Comparison of ENCODE assay signal across 1 fruit fly cellular context in the genomic region with DNA sequence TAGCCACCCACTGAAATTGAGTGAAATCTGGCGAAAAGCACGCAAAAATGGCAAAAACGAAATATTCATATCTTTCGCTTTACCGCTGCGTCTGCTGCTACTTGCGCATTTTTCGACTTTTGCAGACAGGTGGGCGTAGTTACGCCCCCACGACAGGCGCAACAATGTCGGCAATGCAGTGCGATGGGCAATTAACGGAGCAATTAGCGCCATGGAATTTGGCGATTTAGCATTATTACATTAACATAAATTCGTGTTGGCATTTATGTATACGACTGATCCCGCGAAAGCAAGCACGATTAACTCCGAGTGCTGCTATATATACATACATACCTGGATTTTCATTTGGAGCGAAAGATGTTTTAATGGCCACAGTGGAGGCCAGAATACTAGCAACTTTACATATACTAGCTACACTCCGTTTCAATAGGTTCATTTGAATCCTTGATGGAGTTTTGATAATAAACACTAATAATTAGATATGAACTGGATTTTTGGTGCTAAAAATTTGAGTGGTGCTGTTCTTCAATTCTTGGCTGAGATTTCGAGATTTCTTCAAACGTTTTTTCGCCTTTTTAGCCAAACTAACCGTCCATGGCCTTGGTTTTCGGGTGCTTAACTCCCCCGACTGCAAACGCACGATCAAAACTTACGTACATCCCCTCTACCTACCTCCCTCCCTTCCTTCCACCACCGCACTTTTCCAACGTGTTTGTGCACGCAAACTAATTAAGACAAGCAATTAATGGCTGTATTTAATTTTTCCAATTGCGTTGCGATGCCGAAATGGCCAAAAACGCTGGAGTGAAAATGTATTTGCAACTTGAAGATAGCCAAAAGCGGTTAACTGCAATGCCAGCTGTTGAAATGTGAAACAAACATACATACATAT.
TF ChIP-seq lines count a peak whose summit lies in the region.

No protein-coding gene starts in this region.

TF ChIP-seq in whole organism, embryonic, 481 proteins besides CTCF, POLR2A, EP300 and RAD21 (continued from another document):
- 0 out of 2 replicates have a peak, but pooled peaks have one; percentile 30 for TF ChIP-seq al (GFP tag; IDR thresholded peaks at IDR 0.05; lab: Robert Waterston, UW)
- no peak for TF ChIP-seq h (optimal IDR thresholded peaks at IDR 0.05; lab: Kevin White, UChicago)
- TF ChIP-seq nom (GFP tag; optimal IDR thresholded peaks at IDR 0.05; lab: Kevin White, UChicago) = no peak
- no peak for TF ChIP-seq knrl (GFP tag; IDR thresholded peaks at IDR 0.05; lab: Robert Waterston, UW; ENCODE audit: partially characterized antibody)
- no peak for TF ChIP-seq mirr (GFP tag; optimal IDR thresholded peaks at IDR 0.05; lab: Kevin White, UChicago)
- TF ChIP-seq ftz-f1 (GFP tag; optimal IDR thresholded peaks at IDR 0.05; lab: Kevin White, UChicago) = no peak
- TF ChIP-seq cas (GFP tag; IDR thresholded peaks at IDR 0.05; lab: Robert Waterston, UW) = no peak
- TF ChIP-seq CG12219 (GFP tag; optimal IDR thresholded peaks at IDR 0.05; lab: Kevin White, UChicago) = no peak
- TF ChIP-seq Hey (tag; optimal IDR thresholded peaks at IDR 0.05; lab: Kevin White, UChicago) = no peak
- TF ChIP-seq CG11456 (GFP tag; IDR thresholded peaks at IDR 0.05; lab: Robert Waterston, UW) = no peak
- no peak for TF ChIP-seq dimm (GFP tag; IDR thresholded peaks at IDR 0.05; lab: Robert Waterston, UW)
- TF ChIP-seq ssp (GFP tag; IDR thresholded peaks at IDR 0.05; lab: Robert Waterston, UW) = no peak
- 0 out of 2 replicates have a peak, but pooled peaks have one; percentile 40 for TF ChIP-seq ranshi (GFP tag; IDR thresholded peaks at IDR 0.05; lab: Robert Waterston, UW)
- no peak for TF ChIP-seq CG18476 (GFP tag; optimal IDR thresholded peaks at IDR 0.05; lab: Kevin White, UChicago)
- peak; percentile 42 for TF ChIP-seq CG6689 (GFP tag; IDR thresholded peaks at IDR 0.05; lab: Robert Waterston, UW)
- TF ChIP-seq CG4707 (GFP tag; optimal IDR thresholded peaks at IDR 0.05; lab: Kevin White, UChicago) = no peak
- no peak for TF ChIP-seq CG4854 (GFP tag; optimal IDR thresholded peaks at IDR 0.05; lab: Kevin White, UChicago)
- no peak for TF ChIP-seq CG8944 (GFP tag; optimal IDR thresholded peaks at IDR 0.05; lab: Kevin White, UChicago)
- TF ChIP-seq CG30431 (GFP tag; optimal IDR thresholded peaks at IDR 0.05; lab: Kevin White, UChicago) = no peak
- no peak for TF ChIP-seq CG4424 (GFP tag; optimal IDR thresholded peaks at IDR 0.05; lab: Kevin White, UChicago)
- peak; percentile 26; the same call in 1 of the 3 replicates for TF ChIP-seq Aef1 (GFP tag; IDR thresholded peaks at IDR 0.05; lab: Robert Waterston, UW)
- TF ChIP-seq jigr1 (GFP tag; IDR thresholded peaks at IDR 0.05; lab: Robert Waterston, UW) = no peak
- TF ChIP-seq CG17568 (GFP tag; optimal IDR thresholded peaks at IDR 0.05; lab: Kevin White, UChicago) = no peak
- no peak for TF ChIP-seq CG8924 (tag; optimal IDR thresholded peaks at IDR 0.05; lab: Kevin White, UChicago)
- TF ChIP-seq zen (tag; optimal IDR thresholded peaks at IDR 0.05; lab: Kevin White, UChicago) = peak; percentile 13
